Worm (Caenorhabditis elegans): ENCODE data around the gene K08B12.1.

Gene K08B12.1

ce11 chrV:6238347-6238746 lies 20.8 kb upstream of the K08B12.1 start:
- no peak for TF ChIP-seq klf-2 (GFP tag; conservative IDR thresholded peaks at IDR 0.05)
- TF ChIP-seq cog-1 (tag; optimal IDR thresholded peaks at IDR 0.05), result no peak
- no peak for TF ChIP-seq ztf-23 (GFP tag; IDR thresholded peaks at IDR 0.05)
- TF ChIP-seq ztf-29 (GFP tag; IDR thresholded peaks at IDR 0.05), result no peak
- TF ChIP-seq flt-1 (GFP tag; IDR thresholded peaks at IDR 0.05), result no peak
- TF ChIP-seq T22C8.4 (GFP tag; IDR thresholded peaks at IDR 0.05), result no peak

ce11 chrV:6239855-6240254 lies 19.3 kb upstream of the K08B12.1 start:
- TF ChIP-seq ztf-23 (GFP tag; IDR thresholded peaks at IDR 0.05), result no peak
- TF ChIP-seq ref-1 (GFP tag; conservative IDR thresholded peaks at IDR 0.05), result no peak
- no peak for TF ChIP-seq T22C8.4 (GFP tag; IDR thresholded peaks at IDR 0.05)
- TF ChIP-seq cog-1 (tag; optimal IDR thresholded peaks at IDR 0.05), result no peak
- no peak for TF ChIP-seq med-1 (GFP tag; optimal IDR thresholded peaks at IDR 0.05; ENCODE audit: insufficient read depth)
- no peak for TF ChIP-seq ztf-29 (GFP tag; IDR thresholded peaks at IDR 0.05)
- no peak for TF ChIP-seq klf-2 (GFP tag; conservative IDR thresholded peaks at IDR 0.05)
- no peak for TF ChIP-seq tab-1 (GFP tag; IDR thresholded peaks at IDR 0.05)
- no peak for TF ChIP-seq flt-1 (GFP tag; IDR thresholded peaks at IDR 0.05)

ce11 chrV:6240735-6241134 lies 18.4 kb upstream of the K08B12.1 start:
- TF ChIP-seq flt-1 (GFP tag; IDR thresholded peaks at IDR 0.05) (no peak), med-1 (GFP tag; optimal IDR thresholded peaks at IDR 0.05; ENCODE audit: insufficient read depth) (no peak), klf-2 (GFP tag; conservative IDR thresholded peaks at IDR 0.05) (no peak), tab-1 (GFP tag; IDR thresholded peaks at IDR 0.05) (no peak), ztf-29 (GFP tag; IDR thresholded peaks at IDR 0.05) (no peak), T22C8.4 (GFP tag; IDR thresholded peaks at IDR 0.05) (no peak), ref-1 (GFP tag; conservative IDR thresholded peaks at IDR 0.05) (no peak), ztf-23 (GFP tag; IDR thresholded peaks at IDR 0.05) (no peak), cog-1 (tag; optimal IDR thresholded peaks at IDR 0.05) (no peak)

ce11 chrV:6243260-6243659 lies 15.9 kb upstream of the K08B12.1 start:
- TF ChIP-seq flt-1 (GFP tag; IDR thresholded peaks at IDR 0.05) (no peak), med-1 (GFP tag; optimal IDR thresholded peaks at IDR 0.05; ENCODE audit: insufficient read depth) (no peak), tab-1 (GFP tag; IDR thresholded peaks at IDR 0.05) (no peak), ref-1 (GFP tag; conservative IDR thresholded peaks at IDR 0.05) (no peak), cog-1 (tag; optimal IDR thresholded peaks at IDR 0.05) (no peak), klf-2 (GFP tag; conservative IDR thresholded peaks at IDR 0.05) (no peak), ztf-29 (GFP tag; IDR thresholded peaks at IDR 0.05) (no peak), T22C8.4 (GFP tag; IDR thresholded peaks at IDR 0.05) (no peak), ztf-23 (GFP tag; IDR thresholded peaks at IDR 0.05) (no peak)

ce11 chrV:6244631-6245030 lies 14.5 kb upstream of the K08B12.1 start:
- no peak for TF ChIP-seq T22C8.4 (GFP tag; IDR thresholded peaks at IDR 0.05)
- no peak for TF ChIP-seq ztf-29 (GFP tag; IDR thresholded peaks at IDR 0.05)
- no peak for TF ChIP-seq ztf-23 (GFP tag; IDR thresholded peaks at IDR 0.05)
- TF ChIP-seq klf-2 (GFP tag; conservative IDR thresholded peaks at IDR 0.05), result no peak
- no peak for TF ChIP-seq ref-1 (GFP tag; conservative IDR thresholded peaks at IDR 0.05)

- TF ChIP-seq ztf-23 (GFP tag; IDR thresholded peaks at IDR 0.05) (no peak), tab-1 (GFP tag; IDR thresholded peaks at IDR 0.05) (0 out of 2 replicates have a peak, but pooled peaks have one; percentile 9)
Observed at ce11 chrV:6246454-6246981, 12.6 kb upstream of the K08B12.1 start, which contains the start of gene dmd-7. Gene dmd-7 (plus strand): TSS chrV:6246931.

- TF ChIP-seq cog-1 (tag; optimal IDR thresholded peaks at IDR 0.05), result no peak
- TF ChIP-seq med-1 (GFP tag; optimal IDR thresholded peaks at IDR 0.05; ENCODE audit: insufficient read depth), result no peak
- TF ChIP-seq ztf-23 (GFP tag; IDR thresholded peaks at IDR 0.05), result no peak
- TF ChIP-seq flt-1 (GFP tag; IDR thresholded peaks at IDR 0.05), result no peak
- TF ChIP-seq klf-2 (GFP tag; conservative IDR thresholded peaks at IDR 0.05), result no peak
- no peak for TF ChIP-seq T22C8.4 (GFP tag; IDR thresholded peaks at IDR 0.05)
- no peak for TF ChIP-seq ref-1 (GFP tag; conservative IDR thresholded peaks at IDR 0.05)
- no peak for TF ChIP-seq tab-1 (GFP tag; IDR thresholded peaks at IDR 0.05)
- no peak for TF ChIP-seq ztf-29 (GFP tag; IDR thresholded peaks at IDR 0.05)
Observed at ce11 chrV:6247397-6247796, 11.8 kb upstream of the K08B12.1 start.

ce11 chrV:6248714-6249113 lies 10.5 kb upstream of the K08B12.1 start:
- TF ChIP-seq med-1 (GFP tag; optimal IDR thresholded peaks at IDR 0.05; ENCODE audit: insufficient read depth) (no peak), ztf-29 (GFP tag; IDR thresholded peaks at IDR 0.05) (no peak), tab-1 (GFP tag; IDR thresholded peaks at IDR 0.05) (no peak), T22C8.4 (GFP tag; IDR thresholded peaks at IDR 0.05) (no peak), klf-2 (GFP tag; conservative IDR thresholded peaks at IDR 0.05) (no peak), ref-1 (GFP tag; conservative IDR thresholded peaks at IDR 0.05) (no peak), ztf-23 (GFP tag; IDR thresholded peaks at IDR 0.05) (no peak), cog-1 (tag; optimal IDR thresholded peaks at IDR 0.05) (no peak), flt-1 (GFP tag; IDR thresholded peaks at IDR 0.05) (no peak)

- TF ChIP-seq klf-2 (GFP tag; conservative IDR thresholded peaks at IDR 0.05) (no peak), flt-1 (GFP tag; IDR thresholded peaks at IDR 0.05) (no peak), ref-1 (GFP tag; conservative IDR thresholded peaks at IDR 0.05) (no peak), tab-1 (GFP tag; IDR thresholded peaks at IDR 0.05) (no peak), ztf-23 (GFP tag; IDR thresholded peaks at IDR 0.05) (no peak), ztf-29 (GFP tag; IDR thresholded peaks at IDR 0.05) (no peak), cog-1 (tag; optimal IDR thresholded peaks at IDR 0.05) (no peak), T22C8.4 (GFP tag; IDR thresholded peaks at IDR 0.05) (no peak), med-1 (GFP tag; optimal IDR thresholded peaks at IDR 0.05; ENCODE audit: insufficient read depth) (no peak)
Observed at ce11 chrV:6249135-6249534, 10.0 kb upstream of the K08B12.1 start.

ce11 chrV:6250959-6251598 lies 8.1 kb upstream of the K08B12.1 start:
- no peak for TF ChIP-seq tab-1 (GFP tag; IDR thresholded peaks at IDR 0.05)
- no peak for TF ChIP-seq ztf-23 (GFP tag; IDR thresholded peaks at IDR 0.05)
- TF ChIP-seq T22C8.4 (GFP tag; IDR thresholded peaks at IDR 0.05), result no peak
- TF ChIP-seq flt-1 (GFP tag; IDR thresholded peaks at IDR 0.05), result no peak

All from whole organism, midembryonic.